Fruit fly (Drosophila melanogaster) whole organism, embryonic: ENCODE measurements around the gene Sgp.

Source experiments
- ATbp ChIP-seq: fragments of 200-800 bp; sonication (Bioruptor generic); optimal IDR thresholded peaks from 2 replicates; lab custom pipeline; 2017; ENCODE audit warnings: missing biosample characterization, mild to moderate bottlenecking, missing genetic modification characterization, missing genetic modification reagents
- Abd-B ChIP-seq: fragments of 200-800 bp; sonication (Bioruptor generic); optimal IDR thresholded peaks from 2 replicates; lab custom pipeline; 2018; ENCODE audit warnings: missing biosample characterization, mild to moderate bottlenecking, missing genetic modification characterization, moderate library complexity
- Aef1 ChIP-seq: fragments of 200-800 bp; sonication (Bioruptor generic); IDR thresholded peaks from 3 replicates; pipeline ENCODE4 v1.3.6; 2022; ENCODE audit warnings: missing biosample characterization, missing genetic modification characterization
- Atf6 ChIP-seq: fragments of 200-800 bp; sonication (Bioruptor generic); IDR thresholded peaks from 2 replicates; pipeline ENCODE4 v1.3.6; 2022; ENCODE audit warnings: missing biosample characterization, missing genetic modification characterization
- CG10366 ChIP-seq: fragments of 200-800 bp; sonication (Bioruptor generic); IDR thresholded peaks from 2 replicates; pipeline ENCODE4 v1.3.6; 2022; ENCODE audit warnings: missing biosample characterization, missing genetic modification characterization
- CG11085 ChIP-seq: fragments of 200-800 bp; sonication (Bioruptor generic); IDR thresholded peaks from 2 replicates; pipeline ENCODE4 v1.3.6; 2022; ENCODE audit warnings: missing biosample characterization, missing genetic modification characterization
- CG11247 ChIP-seq: fragments of 200-800 bp; sonication (Bioruptor generic); IDR thresholded peaks from 2 replicates; pipeline ENCODE4 v1.3.6; 2022; ENCODE audit warnings: missing biosample characterization, missing genetic modification characterization
- CG11723 ChIP-seq: fragments of 200-800 bp; sonication (Bioruptor generic); optimal IDR thresholded peaks from 2 replicates; lab custom pipeline; 2017; ENCODE audit warnings: missing biosample characterization, mild to moderate bottlenecking, missing genetic modification characterization
- CG12659 ChIP-seq: fragments of 200-800 bp; sonication (Bioruptor generic); optimal IDR thresholded peaks from 3 replicates; lab custom pipeline; 2017; ENCODE audit warnings: mild to moderate bottlenecking, missing biosample characterization, missing genetic modification reagents, missing genetic modification characterization
- CG12769 ChIP-seq: fragments of 200-800 bp; sonication (Bioruptor generic); optimal IDR thresholded peaks from 2 replicates; lab custom pipeline; 2019; ENCODE audit warnings: missing biosample characterization, mild to moderate bottlenecking, missing genetic modification characterization, moderate library complexity
- CG12942 ChIP-seq: fragments of 200-800 bp; sonication (Bioruptor generic); optimal IDR thresholded peaks from 3 replicates; lab custom pipeline; 2016; ENCODE audit warnings: missing biosample characterization, missing genetic modification characterization
- CG14014 ChIP-seq: fragments of 200-800 bp; sonication (Bioruptor generic); IDR thresholded peaks from 2 replicates; pipeline ENCODE4 v1.3.6; 2022; ENCODE audit warnings: missing biosample characterization, missing genetic modification characterization
- CG14667 ChIP-seq: fragments of 200-800 bp; sonication (Bioruptor generic); IDR thresholded peaks from 2 replicates; pipeline ENCODE4 v1.3.6; 2022; ENCODE audit warnings: missing biosample characterization, missing genetic modification characterization
- CG16863 ChIP-seq: fragments of 200-800 bp; sonication (Bioruptor generic); optimal IDR thresholded peaks from 3 replicates; lab custom pipeline; 2016; ENCODE audit warnings: missing biosample characterization, missing genetic modification characterization
- CG2202 ChIP-seq: fragments of 200-800 bp; sonication (Bioruptor generic); optimal IDR thresholded peaks from 2 replicates; lab custom pipeline; 2018; ENCODE audit warnings: missing biosample characterization, mild to moderate bottlenecking, missing genetic modification characterization
- CG3163 ChIP-seq: fragments of 200-800 bp; sonication (Bioruptor generic); optimal IDR thresholded peaks from 3 replicates; lab custom pipeline; 2016; ENCODE audit warnings: missing biosample characterization, missing genetic modification characterization
- CG3995 ChIP-seq: fragments of 200-800 bp; sonication (Bioruptor generic); optimal IDR thresholded peaks from 3 replicates; lab custom pipeline; 2016; ENCODE audit warnings: missing biosample characterization, missing genetic modification characterization
- CG43689 ChIP-seq: fragments of 200-800 bp; sonication (Bioruptor generic); IDR thresholded peaks from 2 replicates; pipeline ENCODE4 v1.3.6; 2022; ENCODE audit warnings: missing biosample characterization, missing genetic modification characterization
- CG7745 ChIP-seq: fragments of 200-800 bp; sonication (Bioruptor generic); optimal IDR thresholded peaks from 2 replicates; lab custom pipeline; 2018; ENCODE audit warnings: missing biosample characterization, mild to moderate bottlenecking, missing genetic modification characterization, moderate library complexity
- CG9215 ChIP-seq: fragments of 200-800 bp; sonication (Bioruptor generic); IDR thresholded peaks from 2 replicates; pipeline ENCODE4 v1.3.6; 2022; ENCODE audit warnings: missing biosample characterization, missing genetic modification characterization
- Deaf1 ChIP-seq: fragments of 200-800 bp; optimal IDR thresholded peaks from 3 replicates; lab custom pipeline; 2019; ENCODE audit warnings: missing biosample characterization, mild to moderate bottlenecking, missing genetic modification characterization, moderate library complexity
- Dip3 ChIP-seq: fragments of 200-800 bp; sonication (Bioruptor generic); optimal IDR thresholded peaks from 3 replicates; lab custom pipeline; 2016; ENCODE audit warnings: missing biosample characterization, missing genetic modification characterization
- Drgx ChIP-seq: fragments of 200-800 bp; sonication (Bioruptor generic); IDR thresholded peaks from 2 replicates; pipeline ENCODE4 v1.3.6; 2022; ENCODE audit warnings: missing biosample characterization, missing genetic modification characterization
- Fer1 ChIP-seq: fragments of 200-800 bp; sonication (Bioruptor generic); optimal IDR thresholded peaks from 2 replicates; lab custom pipeline; 2017; ENCODE audit warnings: missing biosample characterization, mild to moderate bottlenecking, missing genetic modification characterization
- Nf-YB ChIP-seq: fragments of 200-800 bp; sonication (Bioruptor generic); optimal IDR thresholded peaks from 3 replicates; lab custom pipeline; 2019; ENCODE audit warnings: missing biosample characterization, mild to moderate bottlenecking, missing genetic modification characterization, moderate library complexity
- Nf-YC ChIP-seq: fragments of 200-800 bp; optimal IDR thresholded peaks from 3 replicates; lab custom pipeline; 2019; ENCODE audit warnings: missing biosample characterization, mild to moderate bottlenecking, missing genetic modification characterization, moderate library complexity
- Vsx1 ChIP-seq: fragments of 200-800 bp; sonication (Bioruptor generic); optimal IDR thresholded peaks from 2 replicates; lab custom pipeline; 2017; ENCODE audit warnings: missing biosample characterization, mild to moderate bottlenecking, missing genetic modification characterization, missing genetic modification reagents
- Xrp1 ChIP-seq: fragments of 200-800 bp; sonication (Bioruptor generic); IDR thresholded peaks from 2 replicates; pipeline ENCODE4 v1.3.6; 2022; ENCODE audit warnings: missing biosample characterization, missing genetic modification characterization
- abd-A ChIP-seq: fragments of 200-800 bp; sonication (Bioruptor generic); optimal IDR thresholded peaks from 3 replicates; lab custom pipeline; 2019; ENCODE audit warnings: missing biosample characterization, mild to moderate bottlenecking, missing genetic modification characterization, moderate library complexity
- croc ChIP-seq: fragments of 200-800 bp; sonication (Bioruptor generic); conservative IDR thresholded peaks from 3 replicates; pipeline ENCODE4 v1.3.6; 2022; ENCODE audit warnings: missing biosample characterization, missing genetic modification characterization
- crol ChIP-seq: fragments of 200-800 bp; sonication (Bioruptor generic); IDR thresholded peaks from 2 replicates; pipeline ENCODE4 v1.3.6; 2022; ENCODE audit warnings: missing biosample characterization, missing genetic modification characterization
- esg ChIP-seq: fragments of 200-800 bp; sonication (Bioruptor generic); conservative IDR thresholded peaks from 2 replicates; pipeline ENCODE4 v1.3.6; 2022; ENCODE audit warnings: missing biosample characterization, missing genetic modification characterization
- fd3F ChIP-seq: fragments of 200-800 bp; sonication (Bioruptor generic); optimal IDR thresholded peaks from 2 replicates; lab custom pipeline; 2018; ENCODE audit warnings: missing biosample characterization, mild to moderate bottlenecking, missing genetic modification characterization, moderate library complexity
- fd96Cb ChIP-seq: fragments of 200-800 bp; sonication (Bioruptor generic); optimal IDR thresholded peaks from 2 replicates; lab custom pipeline; 2018; ENCODE audit warnings: missing biosample characterization, mild to moderate bottlenecking, missing genetic modification characterization, moderate library complexity
- fru ChIP-seq: fragments of >200 bp; optimal IDR thresholded peaks from 2 replicates; lab custom pipeline; 2017
- gem ChIP-seq: fragments of 200-800 bp; sonication (Bioruptor generic); optimal IDR thresholded peaks from 2 replicates; lab custom pipeline; 2019; ENCODE audit warnings: missing biosample characterization, mild to moderate bottlenecking, missing genetic modification characterization, moderate library complexity
- ind ChIP-seq: fragments of 200-800 bp; sonication (Bioruptor generic); optimal IDR thresholded peaks from 3 replicates; lab custom pipeline; 2016; ENCODE audit warnings: missing biosample characterization, missing genetic modification characterization
- lmd ChIP-seq: fragments of 200-800 bp; sonication (Bioruptor generic); IDR thresholded peaks from 2 replicates; pipeline ENCODE4 v1.3.6; 2022; ENCODE audit warnings: missing biosample characterization, missing genetic modification characterization
- lola ChIP-seq, 3 experiments: fragments of >200 bp in 2 of 3; fragments of 200-800 bp in 1 of 3; sonication (Bioruptor generic) in 1 of 3; optimal IDR thresholded peaks; 2 replicates each; lab custom pipeline; 2017 to 2019; ENCODE audit warnings: missing biosample characterization in 3 of 3, missing genetic modification characterization in 3 of 3, mild to moderate bottlenecking in 1 of 3, moderate library complexity in 1 of 3
- nerfin-1 ChIP-seq: fragments of 200-800 bp; sonication (Bioruptor generic); optimal IDR thresholded peaks from 3 replicates; lab custom pipeline; 2019; ENCODE audit warnings: missing biosample characterization, mild to moderate bottlenecking, missing genetic modification characterization, moderate library complexity
- pan ChIP-seq, 4 experiments: fragments of >200 bp in 3 of 4; fragments of 200-800 bp in 1 of 4; sonication (Bioruptor generic) in 1 of 4; optimal IDR thresholded peaks in 3 of 4; IDR thresholded peaks in 1 of 4; 2 replicates each; pipeline versions ENCODE4 v1.3.6 to Lab custom; 2017 to 2022; ENCODE audit warnings: missing biosample characterization in 2 of 4, missing genetic modification characterization in 2 of 4, mixed read lengths in 1 of 4
- prd ChIP-seq, 3 experiments: fragments of >200 bp in 2 of 3; fragments of 200-800 bp in 1 of 3; sonication (Bioruptor generic) in 1 of 3; optimal IDR thresholded peaks in 2 of 3; IDR thresholded peaks in 1 of 3; 2 replicates in 2 of 3; 3 replicates in 1 of 3; pipeline versions ENCODE4 v1.3.6 to Lab custom; 2017 to 2022; ENCODE audit warnings: missing biosample characterization in 1 of 3, missing genetic modification characterization in 1 of 3
- shn ChIP-seq: fragments of 200-800 bp; sonication (Bioruptor generic); optimal IDR thresholded peaks from 3 replicates; lab custom pipeline; 2016; ENCODE audit warnings: missing biosample characterization, missing genetic modification characterization
- sima ChIP-seq: fragments of 200-800 bp; sonication (Bioruptor generic); optimal IDR thresholded peaks from 2 replicates; lab custom pipeline; 2016; ENCODE audit warnings: missing biosample characterization, missing genetic modification characterization
- sna ChIP-seq: fragments of 200-800 bp; sonication (Bioruptor generic); IDR thresholded peaks from 2 replicates; pipeline ENCODE4 v1.3.6; 2022; ENCODE audit warnings: missing biosample characterization, missing genetic modification characterization; ENCODE audit not compliant: partially characterized antibody
- unc-4 ChIP-seq: fragments of 200-800 bp; sonication (Bioruptor generic); IDR thresholded peaks from 2 replicates; pipeline ENCODE4 v1.3.6; 2022; ENCODE audit warnings: missing biosample characterization, missing genetic modification characterization; ENCODE audit not compliant: partially characterized antibody
- vnd ChIP-seq: fragments of 200-800 bp; sonication (Bioruptor generic); IDR thresholded peaks from 3 replicates; pipeline ENCODE4 v1.3.6; 2022; ENCODE audit warnings: missing biosample characterization, missing genetic modification characterization; ENCODE audit not compliant: partially characterized antibody

The Sgp gene

DNA sequence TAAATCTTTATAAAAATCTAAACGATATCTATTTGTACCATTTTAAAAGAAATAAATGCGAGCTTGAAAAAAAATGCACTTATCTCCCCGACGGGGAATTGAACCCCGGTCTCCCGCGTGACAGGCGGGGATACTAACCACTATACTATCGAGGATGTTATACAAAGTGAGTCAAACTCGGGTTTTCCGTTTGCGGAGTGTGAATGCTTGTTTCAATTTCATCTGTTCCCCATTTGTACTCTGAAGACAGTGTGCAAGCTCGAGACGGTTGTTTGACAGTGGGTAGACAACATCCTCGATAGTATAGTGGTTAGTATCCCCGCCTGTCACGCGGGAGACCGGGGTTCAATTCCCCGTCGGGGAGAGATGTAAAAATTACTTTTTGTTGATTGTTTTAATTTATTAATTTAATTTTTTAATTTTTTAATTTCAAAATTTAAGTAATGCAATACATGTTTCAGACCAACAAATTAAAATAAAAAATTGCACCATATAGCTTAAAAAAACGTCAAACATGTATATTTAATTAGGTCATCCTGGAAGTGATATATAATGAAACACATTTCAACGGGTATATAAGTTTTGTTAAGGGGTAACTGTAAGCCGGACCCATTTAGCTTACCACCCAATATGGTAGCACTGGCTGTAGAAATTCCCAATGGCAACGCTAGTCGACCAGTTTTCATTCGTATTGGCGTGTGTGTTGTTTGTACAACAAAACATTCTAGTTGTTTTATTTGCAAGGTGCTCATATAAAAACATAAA is 22.2 kb downstream of the Sgp start, which contains the start of gene Sema1a (continued):
- TF ChIP-seq fru (lab: Kevin White, UChicago) (no peak), Xrp1 (GFP tag; lab: Robert Waterston, UW) (peak; percentile 74), CG3995 (GFP tag; lab: Kevin White, UChicago) (no peak), CG12769 (tag; lab: Kevin White, UChicago) (peak; percentile 69), Nf-YC (peak; percentile 27), fd96Cb (tag; lab: Kevin White, UChicago) (peak; percentile 44), CG12659 (GFP tag; lab: Kevin White, UChicago) (peak; percentile 83), crol (GFP tag; lab: Robert Waterston, UW) (no peak), gem (peak; percentile 55), Drgx (GFP tag; lab: Robert Waterston, UW) (peak; percentile 65), fd3F (GFP tag; lab: Kevin White, UChicago) (peak; percentile 83), CG10366 (peak; percentile 62), ATbp (peak; percentile 46), Dip3 (GFP tag; lab: Kevin White, UChicago) (peak; percentile 52), Atf6 (GFP tag; lab: Robert Waterston, UW) (peak; percentile 72), nerfin-1 (tag; lab: Kevin White, UChicago) (peak; percentile 33), Nf-YB (GFP tag; lab: Kevin White, UChicago) (peak; percentile 5), Vsx1 (GFP tag; lab: Kevin White, UChicago) (no peak), sima (GFP tag; lab: Kevin White, UChicago) (no peak), sna (GFP tag; lab: Robert Waterston, UW) (peak; percentile 81), pan (optimal IDR thresholded peaks at IDR 0.05; lab: Kevin White, UChicago) (peak in 1 of 2 experiments; percentile 54), pan (GFP tag; optimal IDR thresholded peaks at IDR 0.05 in 1 of 2, IDR thresholded peaks at IDR 0.05 in 1 of 2) (peak in 1 of 2 experiments; percentile 81), CG14014 (GFP tag; lab: Robert Waterston, UW) (peak; percentile 75), CG16863 (GFP tag; lab: Kevin White, UChicago) (peak; percentile 61), CG7745 (tag; lab: Kevin White, UChicago) (peak; percentile 9), CG43689 (GFP tag; lab: Robert Waterston, UW) (no peak), CG3163 (GFP tag; lab: Kevin White, UChicago) (peak; percentile 90), Deaf1 (tag; lab: Kevin White, UChicago) (peak; percentile 19), croc (peak; percentile 33; the same call in 2 of the 3 replicates), abd-A (tag; lab: Kevin White, UChicago) (peak; percentile 11), CG11247 (GFP tag; lab: Robert Waterston, UW) (peak; percentile 71), shn (GFP tag; lab: Kevin White, UChicago) (peak; percentile 34), Fer1 (peak; percentile 58), CG11723 (GFP tag; lab: Kevin White, UChicago) (no peak), CG9215 (GFP tag; lab: Robert Waterston, UW) (no peak), prd (optimal IDR thresholded peaks at IDR 0.05; lab: Kevin White, UChicago) (no peak), prd (GFP tag; IDR thresholded peaks at IDR 0.05; lab: Robert Waterston, UW) (peak; percentile 80), lmd (GFP tag; lab: Robert Waterston, UW) (no peak; the same call in none of the 2 replicates), Aef1 (GFP tag; lab: Robert Waterston, UW) (peak; percentile 73; the same call in 2 of the 3 replicates), CG11085 (GFP tag; lab: Robert Waterston, UW) (peak; percentile 47), CG2202 (peak; percentile 31), ind (GFP tag; lab: Kevin White, UChicago) (peak; percentile 51), vnd (peak; percentile 54; the same call in 2 of the 3 replicates), esg (peak; percentile 73; the same call in 1 of the 2 replicates), unc-4 (GFP tag; lab: Robert Waterston, UW) (peak; percentile 63), Abd-B (peak; percentile 35), CG14667 (no peak; the same call in 1 of the 2 replicates), lola (GFP tag; optimal IDR thresholded peaks at IDR 0.05; lab: Kevin White, UChicago) (peak in 1 of 3 experiments; percentile 39), CG12942 (GFP tag; lab: Kevin White, UChicago) (peak; percentile 7)
